Worm (Caenorhabditis elegans) whole organism, L4 larva: ENCODE results near the gene igdb-3.

Experiments
- D1046.2 ChIP-seq: fragments of 200-800 bp; sonication (Bioruptor generic); IDR thresholded peaks from 2 replicates; pipeline ENCODE4 v1.3.6; 2022; ENCODE audit warnings: missing genetic modification characterization, missing compliant biosample characterization
- F10B5.3 ChIP-seq: sonication (generic microtip); optimal IDR thresholded peaks from 2 replicates; lab custom pipeline; 2016; ENCODE audit warnings: mild to moderate bottlenecking, missing genetic modification characterization, missing compliant biosample characterization
- F37D6.2 ChIP-seq: sonication (generic microtip); optimal IDR thresholded peaks from 2 replicates; lab custom pipeline; 2016; ENCODE audit warnings: mild to moderate bottlenecking, missing genetic modification characterization, missing compliant biosample characterization
- F44E2.7 ChIP-seq: fragments of 200-800 bp; sonication (Bioruptor generic); IDR thresholded peaks from 2 replicates; pipeline ENCODE4 v2.1.2; 2022; ENCODE audit warnings: missing genetic modification characterization, missing compliant biosample characterization
- F49E8.2 ChIP-seq: sonication (generic microtip); optimal IDR thresholded peaks from 2 replicates; lab custom pipeline; 2016; ENCODE audit warnings: missing compliant biosample characterization, mild to moderate bottlenecking, missing genetic modification characterization, borderline replicate concordance
- R02D3.7 ChIP-seq: fragments of 150-350 bp; sonication (generic microtip); optimal IDR thresholded peaks from 3 replicates; lab custom pipeline; 2014; ENCODE audit warnings: missing biosample characterization, missing genetic modification characterization
- Y105C5A.15 ChIP-seq: fragments of 200-800 bp; sonication (Bioruptor generic); IDR thresholded peaks from 2 replicates; pipeline ENCODE4 v1.3.6; 2022; ENCODE audit warnings: missing genetic modification characterization, missing compliant biosample characterization
- Y75B8A.6 ChIP-seq: fragments of 200-800 bp; sonication (Bioruptor generic); IDR thresholded peaks from 2 replicates; pipeline ENCODE4 v1.3.6; 2022; ENCODE audit warnings: missing genetic modification reagents, missing genetic modification characterization, missing compliant biosample characterization
- ZK546.5 ChIP-seq, 2 experiments: sonication (generic microtip); optimal IDR thresholded peaks; 2 replicates each; lab custom pipeline; 2017; ENCODE audit warnings: missing biosample characterization in 2 of 2, missing genetic modification characterization in 2 of 2
- aly-2 ChIP-seq: sonication (generic microtip); optimal IDR thresholded peaks from 2 replicates; lab custom pipeline; 2018; ENCODE audit warnings: missing biosample characterization, missing genetic modification characterization
- arid-1 ChIP-seq: fragments of 200-800 bp; sonication (Bioruptor generic); conservative IDR thresholded peaks from 2 replicates; pipeline ENCODE4 v1.3.6; 2022; ENCODE audit warnings: missing genetic modification reagents, missing genetic modification characterization, missing compliant biosample characterization
- attf-4 ChIP-seq: sonication (generic microtip); optimal IDR thresholded peaks from 3 replicates; lab custom pipeline; 2017; ENCODE audit warnings: missing biosample characterization, missing genetic modification characterization
- ceh-20 ChIP-seq: fragments of 200-800 bp; sonication (Bioruptor generic); IDR thresholded peaks from 2 replicates; pipeline ENCODE4 v1.3.6; 2022; ENCODE audit warnings: missing genetic modification reagents, missing genetic modification characterization, missing compliant biosample characterization
- ceh-44 ChIP-seq: fragments of 200-800 bp; sonication (Bioruptor generic); IDR thresholded peaks from 2 replicates; pipeline ENCODE4 v1.3.6; 2022; ENCODE audit warnings: missing genetic modification reagents, missing genetic modification characterization, missing compliant biosample characterization
- cey-2 ChIP-seq: sonication (generic microtip); optimal IDR thresholded peaks from 3 replicates; lab custom pipeline; 2017; ENCODE audit warnings: missing genetic modification characterization, mild to moderate bottlenecking, missing compliant biosample characterization, antibody characterized with exemption, borderline replicate concordance; ENCODE audit not compliant: insufficient read depth
- ctbp-1 ChIP-seq: fragments of 200-800 bp; sonication (Bioruptor generic); IDR thresholded peaks from 2 replicates; pipeline ENCODE4 v1.3.6; 2022; ENCODE audit warnings: missing genetic modification reagents, missing genetic modification characterization, missing compliant biosample characterization
- daf-8 ChIP-seq: fragments of 200-800 bp; sonication (Bioruptor generic); IDR thresholded peaks from 2 replicates; pipeline ENCODE4 v1.3.6; 2022; ENCODE audit warnings: missing genetic modification characterization, missing compliant biosample characterization
- dpl-1 ChIP-seq: fragments of 150-350 bp; optimal IDR thresholded peaks from 2 replicates; lab custom pipeline; 2014; ENCODE audit warnings: missing biosample characterization, missing genetic modification reagents, missing genetic modification characterization
- egl-43 ChIP-seq: fragments of 200-800 bp; sonication (Bioruptor generic); IDR thresholded peaks from 2 replicates; pipeline ENCODE4 v1.3.6; 2022; ENCODE audit warnings: missing genetic modification reagents, missing genetic modification characterization, missing compliant biosample characterization
- fkh-10 ChIP-seq: fragments of 150-350 bp; optimal IDR thresholded peaks from 2 replicates; lab custom pipeline; 2014; ENCODE audit warnings: missing biosample characterization, missing genetic modification reagents, missing genetic modification characterization
- fos-1 ChIP-seq: fragments of 150-350 bp; optimal IDR thresholded peaks from 2 replicates; lab custom pipeline; 2014; ENCODE audit warnings: missing biosample characterization, missing genetic modification characterization
- gei-8 ChIP-seq: fragments of 200-800 bp; sonication (Bioruptor generic); optimal IDR thresholded peaks from 2 replicates; lab custom pipeline; 2018; ENCODE audit warnings: mild to moderate bottlenecking, missing genetic modification characterization, missing compliant biosample characterization
- hlh-11 ChIP-seq: fragments of 200-800 bp; sonication (Bioruptor generic); optimal IDR thresholded peaks from 2 replicates; lab custom pipeline; 2018; ENCODE audit warnings: mild to moderate bottlenecking, missing genetic modification characterization, missing compliant biosample characterization
- hlh-30 ChIP-seq: sonication (generic microtip); optimal IDR thresholded peaks from 2 replicates; lab custom pipeline; 2017; ENCODE audit warnings: antibody characterized with exemption, mild to moderate bottlenecking, missing genetic modification characterization, missing compliant biosample characterization; ENCODE audit not compliant: insufficient read depth
- hmg-1.1 ChIP-seq: fragments of 200-800 bp; sonication (Bioruptor generic); IDR thresholded peaks from 2 replicates; pipeline ENCODE4 v1.3.6; 2022; ENCODE audit warnings: missing genetic modification reagents, missing genetic modification characterization, missing compliant biosample characterization
- lin-29 ChIP-seq: fragments of 200-800 bp; sonication (Bioruptor generic); IDR thresholded peaks from 2 replicates; pipeline ENCODE4 v1.3.6; 2022; ENCODE audit warnings: missing genetic modification reagents, missing genetic modification characterization, missing compliant biosample characterization
- lir-3 ChIP-seq: sonication (generic microtip); optimal IDR thresholded peaks from 2 replicates; lab custom pipeline; 2016; ENCODE audit warnings: mild to moderate bottlenecking, missing genetic modification characterization, missing compliant biosample characterization
- lsy-2 ChIP-seq, 2 experiments: fragments of 150-350 bp in 1 of 2; sonication (generic microtip) in 1 of 2; optimal IDR thresholded peaks; 2 replicates each; lab custom pipeline; 2014 to 2017; ENCODE audit warnings: missing biosample characterization in 2 of 2, missing genetic modification characterization in 2 of 2
- madf-5 ChIP-seq, 2 experiments: fragments of 200-800 bp; sonication (Bioruptor generic); IDR thresholded peaks; 2 replicates each; pipeline ENCODE4 v1.3.6; 2022; ENCODE audit warnings: missing compliant biosample characterization in 2 of 2, missing genetic modification characterization in 2 of 2
- mxl-2 ChIP-seq: fragments of 200-800 bp; sonication (Bioruptor generic); conservative IDR thresholded peaks from 2 replicates; pipeline ENCODE4 v1.3.6; 2022; ENCODE audit warnings: missing genetic modification reagents, missing genetic modification characterization, missing compliant biosample characterization
- mxl-3 ChIP-seq: fragments of 200-800 bp; sonication (Bioruptor generic); optimal IDR thresholded peaks from 2 replicates; lab custom pipeline; 2018; ENCODE audit warnings: mild to moderate bottlenecking, missing genetic modification characterization, missing compliant biosample characterization
- nhr-28 ChIP-seq: fragments of 150-350 bp; optimal IDR thresholded peaks from 2 replicates; lab custom pipeline; 2014; ENCODE audit warnings: missing biosample characterization, missing genetic modification characterization
- nhr-42 ChIP-seq: fragments of 200-800 bp; sonication (Bioruptor generic); IDR thresholded peaks from 2 replicates; pipeline ENCODE4 v1.3.6; 2022; ENCODE audit warnings: missing genetic modification characterization, missing compliant biosample characterization
- nhr-76 ChIP-seq: fragments of 150-350 bp; optimal IDR thresholded peaks from 2 replicates; lab custom pipeline; 2014; ENCODE audit warnings: missing biosample characterization, missing genetic modification characterization
- nhr-77 ChIP-seq: fragments of 150-350 bp; optimal IDR thresholded peaks from 2 replicates; lab custom pipeline; 2014; ENCODE audit warnings: missing biosample characterization, missing genetic modification characterization
- php-3 ChIP-seq: fragments of 200-800 bp; sonication (Bioruptor generic); IDR thresholded peaks from 2 replicates; pipeline ENCODE4 v1.3.6; 2022; ENCODE audit warnings: missing genetic modification reagents, missing genetic modification characterization, missing compliant biosample characterization
- pqm-1 ChIP-seq: sonication (generic microtip); optimal IDR thresholded peaks from 2 replicates; lab custom pipeline; 2017; ENCODE audit warnings: missing biosample characterization, missing genetic modification characterization
- saeg-2 ChIP-seq: fragments of 200-800 bp; sonication (Bioruptor generic); IDR thresholded peaks from 2 replicates; pipeline ENCODE4 v1.3.6; 2022; ENCODE audit warnings: missing genetic modification reagents, missing genetic modification characterization, missing compliant biosample characterization
- sdz-12 ChIP-seq: fragments of 200-800 bp; sonication (Bioruptor generic); optimal IDR thresholded peaks from 2 replicates; lab custom pipeline; 2018; ENCODE audit warnings: mild to moderate bottlenecking, missing genetic modification characterization, missing compliant biosample characterization
- skn-1 ChIP-seq: fragments of 150-350 bp; optimal IDR thresholded peaks from 2 replicates; lab custom pipeline; 2014; ENCODE audit warnings: missing biosample characterization, missing genetic modification characterization
- spr-1 ChIP-seq: sonication (generic microtip); optimal IDR thresholded peaks from 2 replicates; lab custom pipeline; 2016; ENCODE audit warnings: mild to moderate bottlenecking, missing genetic modification characterization, missing compliant biosample characterization
- spr-3 ChIP-seq: fragments of 200-800 bp; sonication (Bioruptor generic); optimal IDR thresholded peaks from 2 replicates; lab custom pipeline; 2018; ENCODE audit warnings: mild to moderate bottlenecking, missing genetic modification characterization, missing compliant biosample characterization
- tag-97 ChIP-seq: fragments of 200-800 bp; sonication (Bioruptor generic); IDR thresholded peaks from 2 replicates; pipeline ENCODE4 v1.3.6; 2022; ENCODE audit warnings: missing genetic modification characterization, missing compliant biosample characterization
- tra-1 ChIP-seq: fragments of 200-800 bp; sonication (Bioruptor generic); IDR thresholded peaks from 2 replicates; pipeline ENCODE4 v1.3.6; 2022; ENCODE audit warnings: missing genetic modification reagents, missing genetic modification characterization, missing compliant biosample characterization
- unc-39 ChIP-seq: sonication (generic microtip); optimal IDR thresholded peaks from 2 replicates; lab custom pipeline; 2017; ENCODE audit warnings: missing biosample characterization, missing genetic modification characterization
- zip-2 ChIP-seq: fragments of 150-350 bp; optimal IDR thresholded peaks from 2 replicates; lab custom pipeline; 2014; ENCODE audit warnings: missing biosample characterization, missing genetic modification characterization
- ztf-7 ChIP-seq: fragments of 150-350 bp; optimal IDR thresholded peaks from 2 replicates; lab custom pipeline; 2014; ENCODE audit warnings: missing biosample characterization, missing genetic modification characterization

igdb-3 gene

ce11 chrX:6427147-6427546 is 41.9 kb downstream of the igdb-3 start (continued):
- TF ChIP-seq R02D3.7 (no peak), mxl-3 (GFP tag; lab: Kevin White, UChicago) (no peak), nhr-42 (GFP tag; lab: Robert Waterston, UW) (no peak), ztf-7 (tag; lab: Kevin White, UChicago) (no peak), lir-3 (tag; lab: Kevin White, UChicago) (no peak), nhr-76 (tag; lab: Kevin White, UChicago) (no peak), daf-8 (no peak), aly-2 (tag; lab: Kevin White, UChicago) (no peak), pqm-1 (tag; lab: Kevin White, UChicago) (peak; percentile 96), arid-1 (no peak), hlh-11 (peak; percentile 71), cey-2 (no peak), spr-1 (tag; lab: Kevin White, UChicago) (no peak), gei-8 (GFP tag; lab: Kevin White, UChicago) (no peak), F10B5.3 (tag; lab: Kevin White, UChicago) (no peak), php-3 (no peak), hmg-1.1 (no peak), lsy-2 (tag; optimal IDR thresholded peaks at IDR 0.05; lab: Kevin White, UChicago) (no peak), sdz-12 (GFP tag; lab: Kevin White, UChicago) (no peak), D1046.2 (no peak), nhr-28 (tag; lab: Kevin White, UChicago) (peak; percentile 95), attf-4 (tag; lab: Kevin White, UChicago) (no peak), nhr-77 (tag; lab: Kevin White, UChicago) (peak; percentile 90), ceh-20 (GFP tag; lab: Robert Waterston, UW) (no peak), ctbp-1 (GFP tag; lab: Robert Waterston, UW) (no peak), skn-1 (tag; lab: Kevin White, UChicago) (no peak), egl-43 (no peak), lin-29 (no peak), mxl-2 (GFP tag; lab: Robert Waterston, UW) (no peak), saeg-2 (GFP tag; lab: Robert Waterston, UW) (no peak), fos-1 (tag; lab: Kevin White, UChicago) (no peak), ZK546.5 (tag; optimal IDR thresholded peaks at IDR 0.05; lab: Kevin White, UChicago) (no peak), unc-39 (tag; lab: Kevin White, UChicago) (no peak), F37D6.2 (tag; lab: Kevin White, UChicago) (no peak), hlh-30 (tag; lab: Kevin White, UChicago) (no peak), tra-1 (GFP tag; lab: Robert Waterston, UW) (no peak), dpl-1 (GFP tag; lab: Kevin White, UChicago) (no peak), zip-2 (tag; lab: Kevin White, UChicago) (no peak), tag-97 (no peak), Y105C5A.15 (GFP tag; lab: Robert Waterston, UW) (no peak), madf-5 (GFP tag; IDR thresholded peaks at IDR 0.05; lab: Robert Waterston, UW) (no peak), F49E8.2 (tag; lab: Kevin White, UChicago) (no peak), F44E2.7 (GFP tag; lab: Robert Waterston, UW) (no peak), spr-3 (no peak), fkh-10 (GFP tag; lab: Kevin White, UChicago) (no peak), Y75B8A.6 (GFP tag; lab: Robert Waterston, UW) (no peak), ceh-44 (GFP tag; lab: Robert Waterston, UW) (no peak)
